Worm (Caenorhabditis elegans) whole organism, L3 larva: ENCODE results near the gene F52C12.6.

Source experiments
- R02D3.7 ChIP-seq: fragments of 150-350 bp; optimal IDR thresholded peaks from 2 replicates; lab custom pipeline; 2014; ENCODE audit warnings: missing biosample characterization, missing genetic modification characterization
- aly-2 ChIP-seq: fragments of 150-350 bp; optimal IDR thresholded peaks from 2 replicates; lab custom pipeline; 2014; ENCODE audit warnings: missing biosample characterization, missing genetic modification characterization
- ama-1 ChIP-seq: fragments of 150-350 bp; optimal IDR thresholded peaks from 2 replicates; lab custom pipeline; 2018
- ceh-16 ChIP-seq: sonication (generic microtip); optimal IDR thresholded peaks from 2 replicates; lab custom pipeline; 2017; ENCODE audit warnings: missing biosample characterization, missing genetic modification characterization
- ceh-28 ChIP-seq: fragments of 150-350 bp; optimal IDR thresholded peaks from 2 replicates; lab custom pipeline; 2014; ENCODE audit warnings: missing biosample characterization, missing genetic modification reagents, missing genetic modification characterization
- ceh-82 ChIP-seq: fragments of 150-350 bp; optimal IDR thresholded peaks from 2 replicates; lab custom pipeline; 2014; ENCODE audit warnings: missing biosample characterization, missing genetic modification characterization
- ceh-9 ChIP-seq: sonication (generic microtip); optimal IDR thresholded peaks from 2 replicates; lab custom pipeline; 2018; ENCODE audit warnings: missing biosample characterization, missing genetic modification characterization
- daf-12 ChIP-seq: fragments of 150-350 bp; optimal IDR thresholded peaks from 2 replicates; lab custom pipeline; 2014; ENCODE audit warnings: missing biosample characterization, missing genetic modification reagents, missing genetic modification characterization
- egl-27 ChIP-seq: sonication (generic microtip); optimal IDR thresholded peaks from 4 replicates; lab custom pipeline; 2017; ENCODE audit warnings: missing biosample characterization, missing genetic modification reagents, missing genetic modification characterization
- egl-5 ChIP-seq: fragments of 150-350 bp; optimal IDR thresholded peaks from 2 replicates; lab custom pipeline; 2017; ENCODE audit warnings: missing biosample characterization, missing genetic modification reagents, missing genetic modification characterization, inconsistent platforms
- elt-1 ChIP-seq: fragments of 150-350 bp; optimal IDR thresholded peaks from 2 replicates; lab custom pipeline; 2014; ENCODE audit warnings: missing biosample characterization, missing genetic modification characterization
- elt-2 ChIP-seq: sonication (generic microtip); optimal IDR thresholded peaks from 2 replicates; lab custom pipeline; 2016; ENCODE audit warnings: missing genetic modification reagents, mild to moderate bottlenecking, missing genetic modification characterization, missing compliant biosample characterization
- elt-3 ChIP-seq, 3 experiments: fragments of 150-350 bp in 1 of 3; sonication (generic microtip) in 2 of 3; optimal IDR thresholded peaks; 2 replicates in 2 of 3; 4 replicates in 1 of 3; lab custom pipeline; 2014 to 2017; ENCODE audit warnings: missing biosample characterization in 3 of 3, missing genetic modification characterization in 3 of 3
- fkh-10 ChIP-seq: sonication (generic microtip); optimal IDR thresholded peaks from 2 replicates; lab custom pipeline; 2017; ENCODE audit warnings: missing biosample characterization, missing genetic modification reagents, missing genetic modification characterization
- fkh-2 ChIP-seq: fragments of 150-350 bp; optimal IDR thresholded peaks from 2 replicates; lab custom pipeline; 2014; ENCODE audit warnings: missing biosample characterization, missing genetic modification reagents, missing genetic modification characterization
- fos-1 ChIP-seq: fragments of 150-350 bp; optimal IDR thresholded peaks from 2 replicates; lab custom pipeline; 2014; ENCODE audit warnings: missing biosample characterization, missing genetic modification characterization
- jun-1 ChIP-seq: fragments of 150-350 bp; optimal IDR thresholded peaks from 2 replicates; lab custom pipeline; 2014; ENCODE audit warnings: missing biosample characterization, missing genetic modification reagents, missing genetic modification characterization
- lin-15B ChIP-seq: fragments of 150-350 bp; optimal IDR thresholded peaks from 2 replicates; lab custom pipeline; 2014; ENCODE audit warnings: missing biosample characterization, missing genetic modification characterization
- lin-39 ChIP-seq: fragments of 150-350 bp; optimal IDR thresholded peaks from 2 replicates; lab custom pipeline; 2018; ENCODE audit warnings: missing biosample characterization, missing genetic modification reagents, missing genetic modification characterization
- lsy-12 ChIP-seq: sonication (generic microtip); optimal IDR thresholded peaks from 2 replicates; lab custom pipeline; 2016; ENCODE audit warnings: mild to moderate bottlenecking, missing genetic modification characterization, missing compliant biosample characterization
- mdl-1 ChIP-seq: fragments of 150-350 bp; optimal IDR thresholded peaks from 2 replicates; lab custom pipeline; 2014; ENCODE audit warnings: missing biosample characterization, missing genetic modification characterization
- mml-1 ChIP-seq: fragments of 150-350 bp; sonication (generic microtip); optimal IDR thresholded peaks from 3 replicates; lab custom pipeline; 2014; ENCODE audit warnings: missing biosample characterization, missing genetic modification characterization
- nfya-1 ChIP-seq: sonication (generic microtip); optimal IDR thresholded peaks from 2 replicates; lab custom pipeline; 2017; ENCODE audit warnings: missing genetic modification characterization, mild to moderate bottlenecking, missing compliant biosample characterization, antibody characterized with exemption, moderate library complexity; ENCODE audit not compliant: insufficient read depth
- nhr-11 ChIP-seq: fragments of 150-350 bp; optimal IDR thresholded peaks from 2 replicates; lab custom pipeline; 2014; ENCODE audit warnings: missing biosample characterization, missing genetic modification characterization
- nhr-12 ChIP-seq: fragments of 150-350 bp; optimal IDR thresholded peaks from 2 replicates; lab custom pipeline; 2014; ENCODE audit warnings: missing biosample characterization, missing genetic modification characterization
- nhr-25 ChIP-seq: sonication (generic microtip); optimal IDR thresholded peaks from 2 replicates; lab custom pipeline; 2017; ENCODE audit warnings: missing biosample characterization, missing genetic modification characterization
- nhr-28 ChIP-seq: fragments of 150-350 bp; optimal IDR thresholded peaks from 2 replicates; lab custom pipeline; 2014; ENCODE audit warnings: missing biosample characterization, missing genetic modification characterization
- nhr-43 ChIP-seq: sonication (generic microtip); optimal IDR thresholded peaks from 2 replicates; lab custom pipeline; 2016; ENCODE audit warnings: mild to moderate bottlenecking, missing genetic modification characterization, missing compliant biosample characterization; ENCODE audit not compliant: poor library complexity, severe bottlenecking
- nhr-67 ChIP-seq: fragments of 150-350 bp; optimal IDR thresholded peaks from 2 replicates; lab custom pipeline; 2014; ENCODE audit warnings: missing biosample characterization, missing genetic modification characterization
- nhr-76 ChIP-seq: fragments of 150-350 bp; sonication (generic microtip); optimal IDR thresholded peaks from 5 replicates; lab custom pipeline; 2014; ENCODE audit warnings: missing biosample characterization, missing genetic modification characterization
- nhr-77 ChIP-seq: fragments of 150-350 bp; optimal IDR thresholded peaks from 2 replicates; lab custom pipeline; 2014; ENCODE audit warnings: missing biosample characterization, missing genetic modification characterization
- pha-4 ChIP-seq: fragments of 150-350 bp; optimal IDR thresholded peaks from 2 replicates; lab custom pipeline; 2014; ENCODE audit warnings: missing biosample characterization, missing genetic modification reagents, missing genetic modification characterization
- pqm-1 ChIP-seq: fragments of 150-350 bp; optimal IDR thresholded peaks from 2 replicates; lab custom pipeline; 2017; ENCODE audit warnings: missing biosample characterization, missing genetic modification characterization, inconsistent platforms
- sea-2 ChIP-seq: fragments of 150-350 bp; sonication (generic microtip); optimal IDR thresholded peaks from 4 replicates; lab custom pipeline; 2014; ENCODE audit warnings: missing biosample characterization, missing genetic modification reagents, missing genetic modification characterization
- snpc-4 ChIP-seq: fragments of 150-350 bp; optimal IDR thresholded peaks from 2 replicates; lab custom pipeline; 2014; ENCODE audit warnings: missing biosample characterization, missing genetic modification characterization
- tbx-2 ChIP-seq: sonication (generic microtip); optimal IDR thresholded peaks from 2 replicates; lab custom pipeline; 2016; ENCODE audit warnings: mild to moderate bottlenecking, missing genetic modification characterization, missing compliant biosample characterization
- unc-62 ChIP-seq: fragments of 150-350 bp; sonication (generic microtip); optimal IDR thresholded peaks from 4 replicates; lab custom pipeline; 2014; ENCODE audit warnings: missing biosample characterization, missing genetic modification reagents, missing genetic modification characterization
- zag-1 ChIP-seq: fragments of 150-350 bp; optimal IDR thresholded peaks from 2 replicates; lab custom pipeline; 2014; ENCODE audit warnings: missing biosample characterization, missing genetic modification characterization
- ztf-11 ChIP-seq: fragments of 150-350 bp; optimal IDR thresholded peaks from 2 replicates; lab custom pipeline; 2014; ENCODE audit warnings: missing biosample characterization, missing genetic modification characterization
- ztf-4 ChIP-seq: fragments of 150-350 bp; optimal IDR thresholded peaks from 2 replicates; lab custom pipeline; 2014; ENCODE audit warnings: missing biosample characterization, missing genetic modification characterization

F52C12.6 gene

DNA sequence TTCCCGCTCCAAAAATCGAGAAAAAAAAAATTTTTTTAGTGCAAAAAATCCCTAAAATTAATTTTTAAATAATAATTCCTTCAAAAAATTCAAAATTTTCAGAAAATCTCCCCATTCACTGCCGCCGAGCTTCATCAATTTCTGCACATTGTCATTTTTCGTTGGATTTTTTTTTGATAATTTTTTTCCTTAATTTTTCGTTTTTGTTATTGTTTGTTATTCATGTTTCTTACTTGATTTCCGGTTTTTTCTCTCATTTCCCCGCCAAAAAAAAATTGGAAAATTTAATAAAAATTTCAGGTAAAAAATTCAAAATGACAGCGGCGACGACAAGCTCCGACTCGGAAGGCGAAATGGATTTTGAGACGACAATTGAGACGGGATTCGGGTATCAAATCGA, at the start of gene F52C12.6:
TSS of gene F52C12.6 (plus strand) at position 301 of the 400 bp plus-strand sequence.
- TF ChIP-seq mml-1, result no peak
- TF ChIP-seq unc-62, result no peak
- TF ChIP-seq egl-27 (tag; lab: Kevin White, UChicago), result no peak
- no peak for TF ChIP-seq nfya-1 (tag; lab: Kevin White, UChicago)
- no peak for TF ChIP-seq sea-2 (GFP tag; lab: Kevin White, UChicago)
- TF ChIP-seq fkh-10, result no peak
- no peak for TF ChIP-seq aly-2 (tag; lab: Kevin White, UChicago)
- TF ChIP-seq ama-1 (lab: Kevin White, UChicago), result no peak
- TF ChIP-seq ceh-28, result no peak
- no peak for TF ChIP-seq ztf-4 (tag; lab: Kevin White, UChicago)
- no peak for TF ChIP-seq nhr-12 (tag; lab: Kevin White, UChicago)
- TF ChIP-seq lin-15B, result no peak
- no peak for TF ChIP-seq daf-12 (tag; lab: Kevin White, UChicago)
- no peak for TF ChIP-seq fkh-2 (tag; lab: Kevin White, UChicago)
- TF ChIP-seq nhr-77 (tag; lab: Kevin White, UChicago), result no peak
- no peak for TF ChIP-seq nhr-76 (tag; lab: Kevin White, UChicago)
- TF ChIP-seq elt-3 (tag; optimal IDR thresholded peaks at IDR 0.05; lab: Kevin White, UChicago), result no peak
- TF ChIP-seq tbx-2 (tag; lab: Kevin White, UChicago), result no peak

DNA sequence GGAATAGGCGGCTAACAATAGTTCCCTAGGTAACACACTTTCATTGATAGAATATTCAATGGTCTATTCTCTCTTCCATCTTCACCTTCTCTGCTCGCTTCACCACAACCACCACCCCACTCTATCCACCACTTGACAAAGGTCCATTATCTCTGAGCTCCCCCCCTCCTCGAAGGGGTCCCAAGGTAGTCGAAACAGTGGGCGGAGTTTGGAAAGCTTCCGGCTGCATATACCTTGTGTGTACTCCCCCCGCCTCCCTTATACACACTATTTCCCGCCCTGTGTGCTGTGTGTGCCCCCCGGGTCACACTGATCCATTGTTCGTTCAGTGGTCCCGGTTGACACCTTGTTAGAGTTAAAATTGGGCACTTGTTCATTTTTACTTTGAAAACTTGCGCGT, 48.0 kb upstream of the F52C12.6 start:
- TF ChIP-seq lin-15B (no peak), tbx-2 (tag; lab: Kevin White, UChicago) (no peak), unc-62 (no peak), nhr-25 (no peak), nhr-43 (tag; lab: Kevin White, UChicago) (no peak), R02D3.7 (tag; lab: Kevin White, UChicago) (no peak), ceh-82 (tag; lab: Kevin White, UChicago) (no peak), lsy-12 (tag; lab: Kevin White, UChicago) (no peak), nfya-1 (tag; lab: Kevin White, UChicago) (no peak), ceh-16 (tag; lab: Kevin White, UChicago) (no peak), nhr-67 (no peak), nhr-12 (tag; lab: Kevin White, UChicago) (no peak), jun-1 (tag; lab: Kevin White, UChicago) (no peak), pha-4 (tag; lab: Kevin White, UChicago) (no peak), mdl-1 (tag; lab: Kevin White, UChicago) (no peak), elt-1 (no peak), zag-1 (tag; lab: Kevin White, UChicago) (no peak), egl-5 (tag; lab: Kevin White, UChicago) (no peak)

DNA sequence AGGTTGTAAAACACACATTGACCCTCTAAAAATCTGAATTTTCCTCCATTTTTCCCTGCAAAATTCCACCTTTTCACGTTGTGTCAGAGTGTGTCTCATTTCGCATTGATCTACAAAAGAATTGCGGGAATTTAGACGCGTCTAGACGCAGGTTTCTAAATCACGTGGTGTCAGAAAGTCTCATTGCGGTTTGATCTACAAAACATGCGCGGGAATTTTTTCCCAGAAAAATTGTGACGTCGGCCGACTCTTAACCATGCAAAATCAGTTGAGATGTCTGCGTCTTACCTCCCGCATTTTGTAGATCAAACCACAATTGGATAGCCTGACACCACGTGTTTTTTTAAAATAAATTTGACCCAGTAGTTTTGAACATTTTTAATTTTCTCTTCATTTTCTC, 47.6 kb upstream of the F52C12.6 start:
- TF ChIP-seq fos-1 (tag; lab: Kevin White, UChicago) (no peak), nfya-1 (tag; lab: Kevin White, UChicago) (no peak), lin-39 (tag; lab: Kevin White, UChicago) (no peak), nhr-76 (tag; lab: Kevin White, UChicago) (no peak), snpc-4 (tag; lab: Kevin White, UChicago) (no peak), fkh-10 (no peak), jun-1 (tag; lab: Kevin White, UChicago) (no peak), lsy-12 (tag; lab: Kevin White, UChicago) (no peak), pqm-1 (tag; lab: Kevin White, UChicago) (no peak), egl-5 (tag; lab: Kevin White, UChicago) (no peak), nhr-28 (tag; lab: Kevin White, UChicago) (no peak), elt-2 (tag; lab: Kevin White, UChicago) (no peak), mdl-1 (tag; lab: Kevin White, UChicago) (no peak), ceh-9 (tag; lab: Kevin White, UChicago) (no peak), ztf-11 (tag; lab: Kevin White, UChicago) (no peak), nhr-25 (no peak), tbx-2 (tag; lab: Kevin White, UChicago) (no peak), unc-62 (no peak), nhr-11 (tag; lab: Kevin White, UChicago) (no peak)
- TF ChIP-seq, all 47 proteins: peak for 0
